Worm (Caenorhabditis elegans) whole organism, late embryonic: ENCODE measurements around the gene cct-1.

Experiments
- dmd-4 ChIP-seq: sonication (generic microtip); optimal IDR thresholded peaks from 2 replicates; lab custom pipeline; 2016; ENCODE audit warnings: borderline replicate concordance, missing genetic modification characterization, missing compliant biosample characterization
- elt-2 ChIP-seq: sonication (generic microtip); optimal IDR thresholded peaks from 2 replicates; lab custom pipeline; 2016; ENCODE audit warnings: missing genetic modification reagents, missing genetic modification characterization, missing compliant biosample characterization
- fkh-10 ChIP-seq: fragments of 150-350 bp; optimal IDR thresholded peaks from 2 replicates; lab custom pipeline; 2014; ENCODE audit warnings: missing biosample characterization, missing genetic modification reagents, missing genetic modification characterization
- unc-42 ChIP-seq: sonication (generic microtip); optimal IDR thresholded peaks from 2 replicates; lab custom pipeline; 2016; ENCODE audit warnings: missing genotype, missing genetic modification characterization, missing compliant biosample characterization

DNA sequence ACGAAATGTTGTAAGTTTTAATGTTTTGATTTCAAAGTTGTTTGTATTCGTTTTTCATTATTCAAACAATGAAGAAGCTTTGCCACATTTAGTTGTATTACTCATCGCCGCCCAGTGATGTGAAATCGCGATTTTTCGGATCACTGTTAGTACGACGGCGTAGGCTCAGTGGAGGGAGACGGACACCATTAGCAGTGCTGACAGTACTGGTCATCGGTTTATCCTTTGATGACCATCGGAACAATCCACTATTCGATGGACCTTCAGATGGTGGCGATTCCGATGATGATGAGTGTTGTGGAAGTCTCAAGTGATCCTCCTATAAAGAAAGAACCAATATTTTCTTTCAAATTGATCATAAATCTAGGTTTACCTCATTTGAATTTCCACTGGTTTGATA, 2.3 kb downstream of the cct-1 start:
- TF ChIP-seq dmd-4 (tag; lab: Kevin White, UChicago) (no peak), elt-2 (tag; lab: Kevin White, UChicago) (no peak), fkh-10 (GFP tag; lab: Kevin White, UChicago) (no peak), unc-42 (tag; lab: Kevin White, UChicago) (no peak)
